Fruit fly (Drosophila melanogaster) whole organism, embryonic: Measurements from ENCODE around the gene Grd.

Experiments
- Asciz ChIP-seq: fragments of 200-800 bp; sonication (Bioruptor generic); optimal IDR thresholded peaks from 2 replicates; lab custom pipeline; 2017; ENCODE audit warnings: missing biosample characterization, mild to moderate bottlenecking, missing genetic modification characterization, missing genetic modification reagents
- B-H2 ChIP-seq: fragments of 200-800 bp; sonication (Bioruptor generic); optimal IDR thresholded peaks from 2 replicates; lab custom pipeline; 2018; ENCODE audit warnings: missing biosample characterization, mild to moderate bottlenecking, missing genetic modification characterization
- Bdp1 ChIP-seq: fragments of 200-800 bp; sonication (Bioruptor generic); optimal IDR thresholded peaks from 3 replicates; lab custom pipeline; 2016; ENCODE audit warnings: missing biosample characterization, missing genetic modification characterization
- BtbVII ChIP-seq: fragments of 200-800 bp; sonication (Bioruptor generic); optimal IDR thresholded peaks from 3 replicates; lab custom pipeline; 2017; ENCODE audit warnings: missing biosample characterization, mild to moderate bottlenecking, missing genetic modification characterization
- Bteb2 ChIP-seq: fragments of 200-800 bp; sonication (Bioruptor generic); optimal IDR thresholded peaks from 2 replicates; lab custom pipeline; 2016; ENCODE audit warnings: missing biosample characterization, missing genetic modification characterization
- CG11456 ChIP-seq: fragments of 200-800 bp; sonication (Bioruptor generic); IDR thresholded peaks from 3 replicates; pipeline ENCODE4 v1.3.6; 2022; ENCODE audit warnings: missing biosample characterization, missing genetic modification characterization
- CG12236 ChIP-seq: fragments of 200-800 bp; sonication (Bioruptor generic); optimal IDR thresholded peaks from 2 replicates; lab custom pipeline; 2016; ENCODE audit warnings: missing biosample characterization, missing genetic modification characterization
- CG12744 ChIP-seq: fragments of 200-800 bp; sonication (Bioruptor generic); optimal IDR thresholded peaks from 2 replicates; lab custom pipeline; 2016; ENCODE audit warnings: missing biosample characterization, missing genetic modification characterization
- CG13624 ChIP-seq: fragments of 200-800 bp; sonication (Bioruptor generic); optimal IDR thresholded peaks from 2 replicates; lab custom pipeline; 2016; ENCODE audit warnings: missing biosample characterization, missing genetic modification characterization
- CG1602 ChIP-seq: fragments of 200-800 bp; sonication (Bioruptor generic); optimal IDR thresholded peaks from 3 replicates; lab custom pipeline; 2016; ENCODE audit warnings: missing biosample characterization, missing genetic modification characterization
- CG16815 ChIP-seq: fragments of 200-800 bp; sonication (Bioruptor generic); optimal IDR thresholded peaks from 3 replicates; lab custom pipeline; 2017; ENCODE audit warnings: missing biosample characterization, mild to moderate bottlenecking, missing genetic modification characterization
- CG17568 ChIP-seq: fragments of 200-800 bp; sonication (Bioruptor generic); optimal IDR thresholded peaks from 2 replicates; lab custom pipeline; 2018; ENCODE audit warnings: missing biosample characterization, mild to moderate bottlenecking, missing genetic modification characterization, moderate library complexity
- CG18599 ChIP-seq: fragments of 200-800 bp; sonication (Bioruptor generic); optimal IDR thresholded peaks from 3 replicates; lab custom pipeline; 2017; ENCODE audit warnings: missing biosample characterization, missing genetic modification characterization, mild to moderate bottlenecking, moderate library complexity, missing genetic modification reagents
- CG32767 ChIP-seq: fragments of 200-800 bp; sonication (Bioruptor generic); IDR thresholded peaks from 2 replicates; pipeline ENCODE4 v1.3.6; 2022; ENCODE audit warnings: missing biosample characterization, missing genetic modification characterization
- CG32772 ChIP-seq: fragments of 200-800 bp; sonication (Bioruptor generic); IDR thresholded peaks from 2 replicates; pipeline ENCODE4 v1.3.6; 2022; ENCODE audit warnings: missing biosample characterization, missing genetic modification characterization
- CG34376 ChIP-seq: fragments of 200-800 bp; sonication (Bioruptor generic); optimal IDR thresholded peaks from 2 replicates; lab custom pipeline; 2018; ENCODE audit warnings: missing biosample characterization, mild to moderate bottlenecking, missing genetic modification characterization
- CG4404 ChIP-seq: fragments of 200-800 bp; sonication (Bioruptor generic); IDR thresholded peaks from 2 replicates; pipeline ENCODE4 v1.3.6; 2022; ENCODE audit warnings: missing biosample characterization, missing genetic modification characterization
- CG5953 ChIP-seq: fragments of 200-800 bp; sonication (Bioruptor generic); IDR thresholded peaks from 2 replicates; pipeline ENCODE4 v1.3.6; 2022; ENCODE audit warnings: missing biosample characterization, missing genetic modification characterization
- CG6683 ChIP-seq: fragments of 200-800 bp; sonication (Bioruptor generic); optimal IDR thresholded peaks from 2 replicates; lab custom pipeline; 2017; ENCODE audit warnings: missing biosample characterization, mild to moderate bottlenecking, missing genetic modification characterization, missing genetic modification reagents
- CG6765 ChIP-seq: fragments of 200-800 bp; sonication (Bioruptor generic); optimal IDR thresholded peaks from 3 replicates; lab custom pipeline; 2017; ENCODE audit warnings: missing biosample characterization, mild to moderate bottlenecking, missing genetic modification characterization
- CG7271 ChIP-seq: fragments of 200-800 bp; sonication (Bioruptor generic); optimal IDR thresholded peaks from 2 replicates; lab custom pipeline; 2018; ENCODE audit warnings: missing biosample characterization, mild to moderate bottlenecking, missing genetic modification characterization, moderate library complexity
- CG9609 ChIP-seq: fragments of 200-800 bp; sonication (Bioruptor generic); optimal IDR thresholded peaks from 3 replicates; lab custom pipeline; 2016; ENCODE audit warnings: missing biosample characterization, missing genetic modification characterization
- CG9727 ChIP-seq: fragments of 200-800 bp; sonication (Bioruptor generic); optimal IDR thresholded peaks from 3 replicates; lab custom pipeline; 2017; ENCODE audit warnings: missing biosample characterization, mild to moderate bottlenecking, missing genetic modification characterization
- Dad ChIP-seq: fragments of 200-800 bp; sonication (Bioruptor generic); optimal IDR thresholded peaks from 3 replicates; lab custom pipeline; 2016; ENCODE audit warnings: missing biosample characterization, missing genetic modification characterization
- Fer3 ChIP-seq: fragments of 200-800 bp; sonication (Bioruptor generic); optimal IDR thresholded peaks from 2 replicates; lab custom pipeline; 2018; ENCODE audit warnings: missing biosample characterization, mild to moderate bottlenecking, missing genetic modification characterization, moderate library complexity
- H15 ChIP-seq: fragments of 200-800 bp; sonication (Bioruptor generic); IDR thresholded peaks from 3 replicates; pipeline ENCODE4 v1.3.6; 2022; ENCODE audit warnings: missing biosample characterization, missing genetic modification characterization
- HmgD ChIP-seq: fragments of 200-800 bp; sonication (Bioruptor generic); optimal IDR thresholded peaks from 3 replicates; lab custom pipeline; 2016; ENCODE audit warnings: missing biosample characterization, missing genetic modification characterization
- Hmx ChIP-seq: fragments of 200-800 bp; sonication (Bioruptor generic); optimal IDR thresholded peaks from 2 replicates; lab custom pipeline; 2016; ENCODE audit warnings: missing biosample characterization, missing genetic modification characterization
- Hr3 ChIP-seq: fragments of 200-800 bp; sonication (Bioruptor generic); optimal IDR thresholded peaks from 3 replicates; lab custom pipeline; 2016; ENCODE audit warnings: missing biosample characterization, missing genetic modification characterization
- Mad ChIP-seq: fragments of 200-800 bp; sonication (Bioruptor generic); optimal IDR thresholded peaks from 2 replicates; lab custom pipeline; 2016; ENCODE audit warnings: missing biosample characterization, missing genetic modification characterization
- Poxn ChIP-seq: fragments of 200-800 bp; sonication (Bioruptor generic); IDR thresholded peaks from 2 replicates; pipeline ENCODE4 v1.3.6; 2022; ENCODE audit warnings: missing biosample characterization, missing genetic modification characterization
- Rfx ChIP-seq: fragments of 200-800 bp; sonication (Bioruptor generic); IDR thresholded peaks from 2 replicates; pipeline ENCODE4 v1.3.6; 2022; ENCODE audit warnings: missing biosample characterization, missing genetic modification characterization
- Spps ChIP-seq: fragments of 200-800 bp; sonication (Bioruptor generic); optimal IDR thresholded peaks from 2 replicates; lab custom pipeline; 2018; ENCODE audit warnings: missing biosample characterization, mild to moderate bottlenecking, missing genetic modification characterization
- Xbp1 ChIP-seq: fragments of 200-800 bp; sonication (Bioruptor generic); optimal IDR thresholded peaks from 3 replicates; lab custom pipeline; 2016; ENCODE audit warnings: missing biosample characterization, mild to moderate bottlenecking, missing genetic modification characterization
- danr ChIP-seq: fragments of 200-800 bp; sonication (Bioruptor generic); IDR thresholded peaks from 2 replicates; pipeline ENCODE4 v1.3.6; 2022; ENCODE audit warnings: missing biosample characterization, missing genetic modification characterization
- fd102C ChIP-seq: fragments of 200-800 bp; sonication (Bioruptor generic); optimal IDR thresholded peaks from 2 replicates; lab custom pipeline; 2018; ENCODE audit warnings: missing biosample characterization, mild to moderate bottlenecking, missing genetic modification characterization, moderate library complexity
- fru ChIP-seq: fragments of >200 bp; optimal IDR thresholded peaks from 2 replicates; lab custom pipeline; 2017
- gce ChIP-seq: fragments of 200-800 bp; sonication (Bioruptor generic); IDR thresholded peaks from 3 replicates; pipeline ENCODE4 v1.3.6; 2022; ENCODE audit warnings: missing biosample characterization, missing genetic modification characterization
- lab ChIP-seq: fragments of 200-800 bp; sonication (Bioruptor generic); optimal IDR thresholded peaks from 3 replicates; lab custom pipeline; 2017; ENCODE audit warnings: missing biosample characterization, missing genetic modification characterization, mild to moderate bottlenecking, moderate library complexity, missing genetic modification reagents
- prd ChIP-seq, 3 experiments: fragments of >200 bp in 2 of 3; fragments of 200-800 bp in 1 of 3; sonication (Bioruptor generic) in 1 of 3; optimal IDR thresholded peaks in 2 of 3; IDR thresholded peaks in 1 of 3; 2 replicates in 2 of 3; 3 replicates in 1 of 3; pipeline versions ENCODE4 v1.3.6 to Lab custom; 2017 to 2022; ENCODE audit warnings: missing biosample characterization in 1 of 3, missing genetic modification characterization in 1 of 3
- pros ChIP-seq: fragments of 200-800 bp; sonication (Bioruptor generic); optimal IDR thresholded peaks from 3 replicates; lab custom pipeline; 2019; ENCODE audit warnings: missing biosample characterization, mild to moderate bottlenecking, missing genetic modification characterization, moderate library complexity
- psq ChIP-seq: fragments of 200-800 bp; sonication (Bioruptor generic); optimal IDR thresholded peaks from 2 replicates; lab custom pipeline; 2017; ENCODE audit warnings: missing biosample characterization, missing genetic modification characterization
- repo ChIP-seq: fragments of 200-800 bp; sonication (Bioruptor generic); optimal IDR thresholded peaks from 2 replicates; lab custom pipeline; 2016; ENCODE audit warnings: missing biosample characterization, missing genetic modification characterization
- shn ChIP-seq: fragments of 200-800 bp; sonication (Bioruptor generic); optimal IDR thresholded peaks from 3 replicates; lab custom pipeline; 2016; ENCODE audit warnings: missing biosample characterization, missing genetic modification characterization
- sna ChIP-seq: fragments of 200-800 bp; sonication (Bioruptor generic); IDR thresholded peaks from 2 replicates; pipeline ENCODE4 v1.3.6; 2022; ENCODE audit warnings: missing biosample characterization, missing genetic modification characterization; ENCODE audit not compliant: partially characterized antibody
- ssp ChIP-seq: fragments of 200-800 bp; sonication (Bioruptor generic); IDR thresholded peaks from 2 replicates; pipeline ENCODE4 v1.3.6; 2022; ENCODE audit warnings: missing biosample characterization, missing genetic modification characterization
- sug ChIP-seq: fragments of 200-800 bp; optimal IDR thresholded peaks from 2 replicates; lab custom pipeline; 2019; ENCODE audit warnings: missing biosample characterization, mild to moderate bottlenecking, missing genetic modification characterization, moderate library complexity
- tna ChIP-seq: fragments of 200-800 bp; sonication (Bioruptor generic); IDR thresholded peaks from 2 replicates; pipeline ENCODE4 v1.3.6; 2022; ENCODE audit warnings: missing biosample characterization, missing genetic modification characterization; ENCODE audit not compliant: partially characterized antibody
- trem ChIP-seq: fragments of 200-800 bp; optimal IDR thresholded peaks from 3 replicates; lab custom pipeline; 2019; ENCODE audit warnings: missing biosample characterization, mild to moderate bottlenecking, missing genetic modification characterization, moderate library complexity
- zfh2 ChIP-seq: fragments of 200-800 bp; sonication (Bioruptor generic); optimal IDR thresholded peaks from 2 replicates; lab custom pipeline; 2016; ENCODE audit warnings: missing biosample characterization, missing genetic modification characterization

The Grd gene

dm6 chr3L:17842892-17843703 lies 20.0 kb downstream of the Grd start, which contains the start of gene CG5567 (continued):
- TF ChIP-seq CG12744 (GFP tag; lab: Kevin White, UChicago) (no peak), psq (GFP tag; lab: Kevin White, UChicago) (no peak), CG9727 (GFP tag; lab: Kevin White, UChicago) (no peak), zfh2 (GFP tag; lab: Kevin White, UChicago) (no peak), Asciz (GFP tag; lab: Kevin White, UChicago) (no peak), sug (tag; lab: Kevin White, UChicago) (peak; percentile 36), Bteb2 (GFP tag; lab: Kevin White, UChicago) (no peak), CG32767 (GFP tag; lab: Robert Waterston, UW) (peak; percentile 61; the same call in 1 of the 2 replicates), shn (GFP tag; lab: Kevin White, UChicago) (no peak), Bdp1 (GFP tag; lab: Kevin White, UChicago) (no peak), sna (GFP tag; lab: Robert Waterston, UW) (no peak), Xbp1 (peak; percentile 2), Poxn (GFP tag; lab: Robert Waterston, UW) (no peak), fru (no peak), CG34376 (GFP tag; lab: Kevin White, UChicago) (peak; percentile 47), HmgD (GFP tag; lab: Kevin White, UChicago) (no peak), CG16815 (GFP tag; lab: Kevin White, UChicago) (no peak), CG32772 (GFP tag; lab: Robert Waterston, UW) (no peak), lab (GFP tag; lab: Kevin White, UChicago) (peak; percentile 42), Dad (GFP tag; lab: Kevin White, UChicago) (no peak), Hmx (no peak), CG6683 (no peak), Mad (GFP tag; lab: Kevin White, UChicago) (no peak), ssp (GFP tag; lab: Robert Waterston, UW) (no peak), repo (no peak), danr (GFP tag; lab: Robert Waterston, UW) (no peak), gce (GFP tag; lab: Robert Waterston, UW) (no peak), prd (optimal IDR thresholded peaks at IDR 0.05; lab: Kevin White, UChicago) (no peak), prd (GFP tag; IDR thresholded peaks at IDR 0.05; lab: Robert Waterston, UW) (no peak), H15 (no peak), CG6765 (GFP tag; lab: Kevin White, UChicago) (no peak), CG7271 (no peak), CG1602 (GFP tag; lab: Kevin White, UChicago) (no peak), Spps (no peak), pros (no peak), B-H2 (no peak), Rfx (GFP tag; lab: Robert Waterston, UW) (peak; percentile 44; the same call in 1 of the 2 replicates), CG9609 (GFP tag; lab: Kevin White, UChicago) (no peak), BtbVII (GFP tag; lab: Kevin White, UChicago) (no peak), CG4404 (GFP tag; lab: Robert Waterston, UW) (no peak), fd102C (GFP tag; lab: Kevin White, UChicago) (no peak), CG5953 (GFP tag; lab: Robert Waterston, UW) (no peak), tna (no peak), CG18599 (GFP tag; lab: Kevin White, UChicago) (peak; percentile 47), CG13624 (GFP tag; lab: Kevin White, UChicago) (peak; percentile 56), CG12236 (no peak), trem (no peak), Hr3 (GFP tag; lab: Kevin White, UChicago) (no peak), Fer3 (tag; lab: Kevin White, UChicago) (peak; percentile 30), CG11456 (GFP tag; lab: Robert Waterston, UW) (no peak), CG17568 (GFP tag; lab: Kevin White, UChicago) (no peak)
